Worm (Caenorhabditis elegans) whole organism, L1 larva: ENCODE results near the gene C48D1.5.
A peak's percentile ranks its signal among the peaks of the same experiment; 100 is the strongest.

Experiments used
- alr-1 ChIP-seq: fragments of 200-800 bp; sonication (Bioruptor generic); optimal IDR thresholded peaks from 2 replicates; lab custom pipeline; 2018; ENCODE audit warnings: borderline replicate concordance, mild to moderate bottlenecking, missing genetic modification characterization, missing compliant biosample characterization
- ceh-63 ChIP-seq: fragments of 200-800 bp; sonication (Bioruptor generic); optimal IDR thresholded peaks from 2 replicates; lab custom pipeline; 2018; ENCODE audit warnings: mild to moderate bottlenecking, missing genetic modification characterization, missing compliant biosample characterization
- ceh-8 ChIP-seq: fragments of 200-800 bp; sonication (Bioruptor generic); optimal IDR thresholded peaks from 2 replicates; lab custom pipeline; 2018; ENCODE audit warnings: mild to moderate bottlenecking, missing genetic modification characterization, moderate library complexity, missing compliant biosample characterization
- dsc-1 ChIP-seq: sonication (generic microtip); optimal IDR thresholded peaks from 2 replicates; lab custom pipeline; 2016; ENCODE audit warnings: mild to moderate bottlenecking, missing genetic modification characterization, missing compliant biosample characterization
- fkh-8 ChIP-seq: sonication (generic microtip); optimal IDR thresholded peaks from 2 replicates; lab custom pipeline; 2016; ENCODE audit warnings: mild to moderate bottlenecking, missing genetic modification characterization, missing compliant biosample characterization
- hlh-17 ChIP-seq: fragments of 200-800 bp; sonication (Bioruptor generic); optimal IDR thresholded peaks from 2 replicates; lab custom pipeline; 2018; ENCODE audit warnings: missing genetic modification characterization, mild to moderate bottlenecking, missing compliant biosample characterization, moderate library complexity, borderline replicate concordance
- hlh-4 ChIP-seq: sonication (generic microtip); optimal IDR thresholded peaks from 2 replicates; lab custom pipeline; 2016; ENCODE audit warnings: mild to moderate bottlenecking, missing genetic modification characterization, missing compliant biosample characterization
- lin-15B ChIP-seq: fragments of 150-350 bp; sonication (generic microtip); optimal IDR thresholded peaks from 3 replicates; lab custom pipeline; 2014; ENCODE audit warnings: missing biosample characterization, missing genetic modification characterization
- lsy-2 ChIP-seq, 2 experiments: fragments of 150-350 bp; optimal IDR thresholded peaks; 2 replicates each; lab custom pipeline; 2014; ENCODE audit warnings: missing biosample characterization in 2 of 2, missing genetic modification characterization in 2 of 2
- mep-1 ChIP-seq: fragments of 150-350 bp; optimal IDR thresholded peaks from 2 replicates; lab custom pipeline; 2014; ENCODE audit warnings: missing biosample characterization, missing genetic modification characterization
- nhr-12 ChIP-seq: sonication (generic microtip); optimal IDR thresholded peaks from 2 replicates; lab custom pipeline; 2017; ENCODE audit warnings: missing biosample characterization, missing genetic modification characterization
- nhr-20 ChIP-seq: sonication (generic microtip); optimal IDR thresholded peaks from 2 replicates; lab custom pipeline; 2016; ENCODE audit warnings: mild to moderate bottlenecking, missing genetic modification characterization, missing compliant biosample characterization
- nhr-47 ChIP-seq: sonication (generic microtip); optimal IDR thresholded peaks from 2 replicates; lab custom pipeline; 2016; ENCODE audit warnings: mild to moderate bottlenecking, missing genetic modification characterization, moderate library complexity, missing compliant biosample characterization
- nhr-76 ChIP-seq: sonication (generic microtip); optimal IDR thresholded peaks from 2 replicates; lab custom pipeline; 2017; ENCODE audit warnings: missing biosample characterization, missing genetic modification characterization
- nhr-84 ChIP-seq: sonication (generic microtip); optimal IDR thresholded peaks from 2 replicates; lab custom pipeline; 2017; ENCODE audit warnings: missing biosample characterization, missing genetic modification characterization
- pax-3 ChIP-seq: fragments of 200-800 bp; sonication (Bioruptor generic); optimal IDR thresholded peaks from 2 replicates; lab custom pipeline; 2018; ENCODE audit warnings: mild to moderate bottlenecking, missing genetic modification characterization, moderate library complexity, missing compliant biosample characterization
- rnt-1 ChIP-seq: sonication (generic microtip); optimal IDR thresholded peaks from 2 replicates; lab custom pipeline; 2016; ENCODE audit warnings: mild to moderate bottlenecking, missing genetic modification characterization, moderate library complexity, missing compliant biosample characterization
- snpc-4 ChIP-seq: fragments of 150-350 bp; optimal IDR thresholded peaks from 2 replicates; lab custom pipeline; 2014; ENCODE audit warnings: missing biosample characterization, missing genetic modification characterization
- snu-23 ChIP-seq: sonication (generic microtip); optimal IDR thresholded peaks from 2 replicates; lab custom pipeline; 2016; ENCODE audit warnings: missing genetic modification characterization, missing compliant biosample characterization
- xbp-1 ChIP-seq: sonication (generic microtip); optimal IDR thresholded peaks from 2 replicates; lab custom pipeline; 2016; ENCODE audit warnings: missing genetic modification characterization, missing compliant biosample characterization
- zag-1 ChIP-seq: fragments of 150-350 bp; optimal IDR thresholded peaks from 2 replicates; lab custom pipeline; 2014; ENCODE audit warnings: missing biosample characterization, missing genetic modification characterization

C48D1.5 gene

ce11 chrIV:13272494-13272893 lies 50.7 kb downstream of the C48D1.5 start, which contains the start of gene unc-26 (continued):
- TF ChIP-seq ceh-63 (no peak), nhr-20 (tag; lab: Kevin White, UChicago) (no peak), pax-3 (no peak), nhr-12 (tag; lab: Kevin White, UChicago) (no peak), nhr-84 (tag; lab: Kevin White, UChicago) (no peak), hlh-4 (no peak), dsc-1 (tag; lab: Kevin White, UChicago) (peak; percentile 22), ceh-8 (GFP tag; lab: Kevin White, UChicago) (no peak), xbp-1 (tag; lab: Kevin White, UChicago) (peak; percentile 29), mep-1 (peak; percentile 20), rnt-1 (no peak), lsy-2 (tag; optimal IDR thresholded peaks at IDR 0.05; lab: Kevin White, UChicago) (peak; percentile 32 to 45), lin-15B (tag; lab: Kevin White, UChicago) (no peak), zag-1 (no peak), snpc-4 (tag; lab: Kevin White, UChicago) (no peak), alr-1 (tag; lab: Kevin White, UChicago) (no peak), hlh-17 (GFP tag; lab: Kevin White, UChicago) (no peak), nhr-47 (tag; lab: Kevin White, UChicago) (peak; percentile 53), fkh-8 (no peak), snu-23 (GFP tag; lab: Kevin White, UChicago) (peak; percentile 43), nhr-76 (tag; lab: Kevin White, UChicago) (no peak)
